Worm (Caenorhabditis elegans): ENCODE results near the gene Y43E12A.3.

Y43E12A.3 gene

DNA sequence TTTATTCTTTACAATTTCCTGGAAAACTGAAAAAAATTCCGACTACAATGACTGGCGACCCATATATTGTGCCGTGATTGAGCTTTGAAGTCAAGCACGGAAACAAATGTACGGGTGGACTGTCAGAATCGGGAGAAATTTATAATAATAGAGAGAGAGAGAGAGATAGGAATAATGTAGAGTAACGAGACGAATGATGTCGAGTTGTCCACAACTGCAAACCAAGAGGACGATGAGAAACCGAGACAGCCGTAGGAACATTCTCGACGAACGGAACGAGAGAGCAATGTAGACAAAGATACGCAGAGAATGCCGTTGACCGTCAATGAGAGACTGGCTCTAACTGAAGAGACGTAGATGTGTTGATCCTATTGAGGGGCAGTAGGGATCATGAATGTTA is 39.9 kb downstream of the Y43E12A.3 start (continued):
- TF ChIP-seq unc-62 (GFP tag; optimal IDR thresholded peaks at IDR 0.05 in 1 of 2): peak in 1 of 2 experiments; percentile 100
- TF ChIP-seq unc-62 (tag; optimal IDR thresholded peaks at IDR 0.05): no peak
- peak in 1 of 2 experiments; percentile 34 for TF ChIP-seq ZK546.5 (tag; optimal IDR thresholded peaks at IDR 0.05)
- TF ChIP-seq hmg-1.1 (GFP tag; IDR thresholded peaks at IDR 0.05): peak; percentile 71
- TF ChIP-seq daf-19 (GFP tag; conservative IDR thresholded peaks at IDR 0.05): no peak
- TF ChIP-seq daf-12 (tag; optimal IDR thresholded peaks at IDR 0.05): no peak
- TF ChIP-seq hif-1 (tag; optimal IDR thresholded peaks at IDR 0.05): peak in 1 of 2 experiments; percentile 23
- 0 out of 2 replicates have a peak, but pooled peaks have one; percentile 39 for TF ChIP-seq tra-1 (GFP tag; IDR thresholded peaks at IDR 0.05)
- TF ChIP-seq mes-2 (tag; optimal IDR thresholded peaks at IDR 0.05; ENCODE audit: poor library complexity, severe bottlenecking): peak; percentile 76
- TF ChIP-seq php-3 (GFP tag; IDR thresholded peaks at IDR 0.05): 0 out of 2 replicates have a peak, but pooled peaks have one; percentile 38
- TF ChIP-seq daf-16 (GFP tag; optimal IDR thresholded peaks at IDR 0.05): peak; percentile 53 to 55
- peak; percentile 85 for TF ChIP-seq daf-16 (tag; optimal IDR thresholded peaks at IDR 0.05)
- TF ChIP-seq ceh-32 (tag; optimal IDR thresholded peaks at IDR 0.05; ENCODE audit: poor library complexity): no peak
- TF ChIP-seq nhr-11 (tag; optimal IDR thresholded peaks at IDR 0.05): peak; percentile 91
- TF ChIP-seq lin-38 (GFP tag; IDR thresholded peaks at IDR 0.05): peak; percentile 52
- no peak for TF ChIP-seq attf-4 (tag; optimal IDR thresholded peaks at IDR 0.05)

DNA sequence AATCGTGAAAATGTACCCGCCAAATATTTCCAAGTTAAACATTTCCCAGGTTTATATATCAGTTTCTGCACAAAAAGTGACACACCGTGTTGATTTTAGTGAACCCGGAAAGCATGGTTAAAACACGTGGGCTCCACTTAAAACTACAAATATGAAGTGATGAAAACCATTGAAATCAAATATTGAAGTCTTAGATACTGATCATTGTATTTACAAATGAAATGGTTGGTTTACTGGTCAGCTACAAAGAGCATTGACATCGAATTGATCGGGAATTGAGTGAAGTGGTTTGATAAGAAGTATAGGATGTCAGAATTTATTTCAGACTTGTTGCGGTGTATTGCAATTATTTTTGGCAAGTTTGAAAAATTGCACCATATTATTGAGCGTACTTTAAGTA is 41.7 kb downstream of the Y43E12A.3 start, which contains the start of gene hrg-5:
Gene hrg-5 (minus strand): TSS at position 17 of the 400 bp plus-strand sequence.
- TF ChIP-seq vab-7 (GFP tag; IDR thresholded peaks at IDR 0.05) (no peak), dmd-6 (GFP tag; IDR thresholded peaks at IDR 0.05) (peak; percentile 65), daf-16 (GFP tag; optimal IDR thresholded peaks at IDR 0.05) (no peak), daf-16 (tag; optimal IDR thresholded peaks at IDR 0.05) (peak; percentile 49), mxl-3 (GFP tag; optimal IDR thresholded peaks at IDR 0.05) (no peak), nhr-28 (tag; optimal IDR thresholded peaks at IDR 0.05) (peak; percentile 68), mdl-1 (tag; optimal IDR thresholded peaks at IDR 0.05) (peak in 1 of 2 experiments; percentile 24), daf-19 (GFP tag; conservative IDR thresholded peaks at IDR 0.05) (no peak)

DNA sequence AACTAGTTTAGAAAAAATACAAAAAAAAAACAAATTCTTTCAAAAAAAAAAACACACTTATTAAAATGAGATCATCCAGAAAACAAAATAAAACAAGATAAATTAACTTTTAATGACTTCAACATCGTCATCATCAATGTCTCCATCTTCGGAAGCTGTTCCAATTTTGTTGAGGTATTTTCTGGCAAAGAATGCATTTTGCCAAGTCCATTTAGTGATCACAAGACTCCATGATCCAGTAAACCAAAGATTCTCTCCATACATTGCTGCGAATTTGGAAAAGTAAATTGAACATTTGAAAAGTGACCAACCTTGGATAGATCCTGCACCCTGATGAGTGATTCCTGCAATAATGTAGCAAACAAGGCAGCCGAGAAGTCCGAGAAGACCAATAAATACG is 42.4 kb downstream of the Y43E12A.3 start:
- TF ChIP-seq unc-62 (GFP tag; optimal IDR thresholded peaks at IDR 0.05 in 1 of 2): peak in 1 of 2 experiments; percentile 52
- no peak for TF ChIP-seq unc-62 (tag; optimal IDR thresholded peaks at IDR 0.05)
- TF ChIP-seq aha-1 (tag): peak; percentile 61
- no peak for TF ChIP-seq fkh-10 (GFP tag; optimal IDR thresholded peaks at IDR 0.05)
- TF ChIP-seq arid-1 (GFP tag; conservative IDR thresholded peaks at IDR 0.05): no peak
- TF ChIP-seq F26F4.8 (GFP tag; conservative IDR thresholded peaks at IDR 0.05): no peak
- TF ChIP-seq lin-13 (GFP tag; optimal IDR thresholded peaks at IDR 0.05): no peak
- TF ChIP-seq hmg-1.1 (GFP tag; IDR thresholded peaks at IDR 0.05): no peak
- TF ChIP-seq ceh-44 (GFP tag; IDR thresholded peaks at IDR 0.05): no peak

DNA sequence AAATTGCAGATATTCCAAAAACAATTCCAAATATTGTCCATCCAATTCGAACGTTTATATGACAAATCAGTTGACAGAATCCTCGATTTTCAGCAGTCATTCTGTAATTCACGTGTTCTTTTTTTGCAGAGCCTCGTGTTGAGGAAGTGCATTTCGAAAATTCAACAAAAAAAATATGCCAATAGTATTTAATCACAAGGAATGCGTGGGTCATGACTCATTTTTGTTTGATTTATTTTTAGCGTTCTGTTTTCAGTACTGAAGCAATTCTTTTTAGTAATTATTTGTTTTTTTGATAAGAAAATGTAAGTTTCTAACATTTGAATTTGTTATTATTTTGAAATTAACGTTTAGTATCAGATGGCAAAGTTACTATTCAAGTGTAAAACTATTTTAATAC is 43.2 kb downstream of the Y43E12A.3 start, which contains the start of gene hrg-4:
Gene hrg-4 (minus strand): TSS at position 101 of the 400 bp plus-strand sequence.
- no peak for TF ChIP-seq zip-2 (tag; optimal IDR thresholded peaks at IDR 0.05)
- peak; percentile 26 for TF ChIP-seq hlh-30 (tag; optimal IDR thresholded peaks at IDR 0.05; ENCODE audit: insufficient read depth)
- peak in 1 of 2 experiments; percentile 75 for TF ChIP-seq unc-62 (GFP tag; optimal IDR thresholded peaks at IDR 0.05 in 1 of 2)
- TF ChIP-seq unc-62 (tag; optimal IDR thresholded peaks at IDR 0.05): no peak

DNA sequence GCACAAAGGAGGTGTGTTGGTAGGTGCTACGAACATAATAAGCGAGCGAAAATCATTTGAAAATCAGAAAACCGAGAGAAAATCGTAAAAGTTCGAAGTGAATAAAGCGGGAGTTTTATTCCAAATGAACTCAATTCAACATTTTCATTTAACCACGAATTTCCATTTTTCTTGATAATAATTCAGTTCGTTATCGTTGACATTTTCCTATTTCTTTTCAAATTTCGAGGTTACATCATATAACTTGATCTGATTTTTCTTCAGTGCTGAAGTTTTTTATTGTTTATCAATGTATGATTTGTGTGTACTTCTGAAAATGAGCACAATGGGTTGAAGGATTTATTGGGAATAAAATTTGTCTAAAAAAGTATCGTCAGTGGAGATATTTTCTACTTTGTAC is 43.9 kb downstream of the Y43E12A.3 start:
- TF ChIP-seq nhr-10 (tag; optimal IDR thresholded peaks at IDR 0.05) (no peak), jun-1 (tag; optimal IDR thresholded peaks at IDR 0.05) (no peak), set-16 (GFP tag; IDR thresholded peaks at IDR 0.05) (no peak), T20F7.1 (GFP tag; optimal IDR thresholded peaks at IDR 0.05) (no peak), daf-16 (GFP tag; optimal IDR thresholded peaks at IDR 0.05) (no peak), daf-16 (tag; optimal IDR thresholded peaks at IDR 0.05) (peak; percentile 71), dve-1 (tag; optimal IDR thresholded peaks at IDR 0.05; ENCODE audit: insufficient read depth) (peak; percentile 42), zip-11 (GFP tag; IDR thresholded peaks at IDR 0.05) (no peak), snpc-1.2 (GFP tag; IDR thresholded peaks at IDR 0.05) (no peak), F44E2.7 (GFP tag; IDR thresholded peaks at IDR 0.05) (no peak), mep-1 (tag; optimal IDR thresholded peaks at IDR 0.05) (peak; percentile 50), nhr-41 (GFP tag; IDR thresholded peaks at IDR 0.05) (no peak), nhr-25 (tag; optimal IDR thresholded peaks at IDR 0.05; ENCODE audit: borderline replicate concordance, insufficient read depth) (no peak), aha-1 (tag) (peak; percentile 66), lir-3 (tag; optimal IDR thresholded peaks at IDR 0.05) (no peak), lin-13 (GFP tag; optimal IDR thresholded peaks at IDR 0.05) (no peak), nhr-48 (tag; optimal IDR thresholded peaks at IDR 0.05) (peak; percentile 3), spr-1 (tag; optimal IDR thresholded peaks at IDR 0.05) (no peak), dmd-6 (GFP tag; IDR thresholded peaks at IDR 0.05) (peak; percentile 68)
